Worm (Caenorhabditis elegans) whole organism, young adult: ENCODE data around the gene Y50D4A.10.
"Not testable (repeated sequence)": the region's sequence is repeated elsewhere in the genome, so short reads cannot be mapped to it uniquely, and the experiment has no call there.

Experiments used
- B0019.2 ChIP-seq: fragments of 200-800 bp; sonication (Bioruptor generic); conservative IDR thresholded peaks from 2 replicates; pipeline ENCODE4 v1.3.6; 2022; ENCODE audit warnings: missing genetic modification reagents, missing genetic modification characterization, missing compliant biosample characterization
- C17E4.6 ChIP-seq: fragments of 200-800 bp; sonication (Bioruptor generic); IDR thresholded peaks from 2 replicates; pipeline ENCODE4 v1.3.6; 2022; ENCODE audit warnings: missing genetic modification reagents, missing genetic modification characterization, missing compliant biosample characterization
- D2030.7 ChIP-seq: fragments of 200-800 bp; sonication (Bioruptor generic); IDR thresholded peaks from 2 replicates; pipeline ENCODE4 v1.3.6; 2022; ENCODE audit warnings: missing genetic modification reagents, missing genetic modification characterization, missing compliant biosample characterization
- F49E8.2 ChIP-seq: sonication (generic microtip); optimal IDR thresholded peaks from 3 replicates; lab custom pipeline; 2017; ENCODE audit warnings: missing genetic modification characterization, mild to moderate bottlenecking, missing compliant biosample characterization, antibody characterized with exemption, moderate library complexity; ENCODE audit not compliant: insufficient read depth
- K11D2.4 ChIP-seq: fragments of 200-800 bp; sonication (Bioruptor generic); IDR thresholded peaks from 2 replicates; pipeline ENCODE4 v1.3.6; 2022; ENCODE audit warnings: missing genetic modification reagents, missing genetic modification characterization, missing compliant biosample characterization
- K12H6.12 ChIP-seq: fragments of 200-800 bp; sonication (Bioruptor generic); optimal IDR thresholded peaks from 2 replicates; lab custom pipeline; 2018; ENCODE audit warnings: mild to moderate bottlenecking, missing genetic modification characterization, missing compliant biosample characterization
- T07F8.4 ChIP-seq: sonication (generic microtip); optimal IDR thresholded peaks from 2 replicates; lab custom pipeline; 2016; ENCODE audit warnings: mild to moderate bottlenecking, missing genetic modification characterization, moderate library complexity, missing compliant biosample characterization
- Y56A3A.18 ChIP-seq: fragments of 200-800 bp; sonication (Bioruptor generic); IDR thresholded peaks from 2 replicates; pipeline ENCODE4 v1.3.6; 2022; ENCODE audit warnings: missing genetic modification reagents, missing genetic modification characterization, missing compliant biosample characterization
- Y95B8A.8 ChIP-seq: fragments of 200-800 bp; sonication (Bioruptor generic); IDR thresholded peaks from 2 replicates; pipeline ENCODE4 v1.3.6; 2022; ENCODE audit warnings: missing genetic modification reagents, missing genetic modification characterization, missing compliant biosample characterization
- aptf-2 ChIP-seq: fragments of 200-800 bp; sonication (Bioruptor generic); conservative IDR thresholded peaks from 2 replicates; pipeline ENCODE4 v1.3.6; 2022; ENCODE audit warnings: missing genetic modification reagents, missing genetic modification characterization, missing compliant biosample characterization
- athp-1 ChIP-seq: sonication (generic microtip); optimal IDR thresholded peaks from 2 replicates; lab custom pipeline; 2017; ENCODE audit warnings: mild to moderate bottlenecking, missing genetic modification characterization, missing compliant biosample characterization
- attf-5 ChIP-seq: fragments of 200-800 bp; sonication (Bioruptor generic); optimal IDR thresholded peaks from 2 replicates; lab custom pipeline; 2018; ENCODE audit warnings: mild to moderate bottlenecking, missing genetic modification characterization, missing compliant biosample characterization
- attf-6 ChIP-seq: fragments of 200-800 bp; sonication (Bioruptor generic); IDR thresholded peaks from 2 replicates; pipeline ENCODE4 v1.3.6; 2022; ENCODE audit warnings: missing genetic modification reagents, missing genetic modification characterization, missing compliant biosample characterization
- bed-2 ChIP-seq: fragments of 200-800 bp; sonication (Bioruptor generic); IDR thresholded peaks from 2 replicates; pipeline ENCODE4 v1.3.6; 2022; ENCODE audit warnings: missing genetic modification reagents, missing genetic modification characterization, missing compliant biosample characterization
- cebp-1 ChIP-seq, 2 experiments: fragments of 200-800 bp in 1 of 2; sonication (Bioruptor generic) in 1 of 2; sonication (generic microtip) in 1 of 2; IDR thresholded peaks in 1 of 2; optimal IDR thresholded peaks in 1 of 2; 2 replicates each; pipeline versions ENCODE4 v1.3.6 to Lab custom; 2017 to 2022; ENCODE audit warnings: missing compliant biosample characterization in 2 of 2, missing genetic modification characterization in 2 of 2, mild to moderate bottlenecking in 1 of 2, missing genetic modification reagents in 1 of 2, moderate library complexity in 1 of 2
- ceh-100 ChIP-seq: fragments of 200-800 bp; sonication (Bioruptor generic); IDR thresholded peaks from 2 replicates; pipeline ENCODE4 v1.3.6; 2022; ENCODE audit warnings: missing genetic modification reagents, missing genetic modification characterization, missing compliant biosample characterization
- efl-1 ChIP-seq: fragments of 150-350 bp; optimal IDR thresholded peaks from 2 replicates; lab custom pipeline; 2014; ENCODE audit warnings: missing biosample characterization, missing genetic modification reagents, missing genetic modification characterization
- egrh-3 ChIP-seq: fragments of 200-800 bp; sonication (Bioruptor generic); IDR thresholded peaks from 2 replicates; pipeline ENCODE4 v1.3.6; 2022; ENCODE audit warnings: missing genetic modification reagents, missing genetic modification characterization, missing compliant biosample characterization
- ekl-4 ChIP-seq: fragments of 200-800 bp; sonication (Bioruptor generic); IDR thresholded peaks from 2 replicates; pipeline ENCODE4 v1.3.6; 2022; ENCODE audit warnings: missing genetic modification reagents, missing genetic modification characterization, missing compliant biosample characterization
- hmg-1.2 ChIP-seq: fragments of 200-800 bp; sonication (Bioruptor generic); IDR thresholded peaks from 2 replicates; pipeline ENCODE4 v1.3.6; 2022; ENCODE audit warnings: missing genetic modification reagents, missing genetic modification characterization, missing compliant biosample characterization
- hmg-20 ChIP-seq: fragments of 200-800 bp; sonication (Bioruptor generic); IDR thresholded peaks from 2 replicates; pipeline ENCODE4 v1.3.6; 2022; ENCODE audit warnings: missing genetic modification reagents, missing genetic modification characterization, missing compliant biosample characterization
- lin-40 ChIP-seq: sonication (generic microtip); optimal IDR thresholded peaks from 2 replicates; lab custom pipeline; 2016; ENCODE audit warnings: missing genetic modification characterization, mild to moderate bottlenecking, missing compliant biosample characterization, missing genotype, missing genetic modification reagents
- lir-1 ChIP-seq: fragments of 200-800 bp; sonication (Bioruptor generic); conservative IDR thresholded peaks from 2 replicates; pipeline ENCODE4 v1.3.6; 2022; ENCODE audit warnings: missing genetic modification reagents, missing genetic modification characterization, missing compliant biosample characterization
- lsl-1 ChIP-seq: fragments of 200-800 bp; sonication (Bioruptor generic); optimal IDR thresholded peaks from 2 replicates; lab custom pipeline; 2018; ENCODE audit warnings: mild to moderate bottlenecking, missing genetic modification characterization, moderate library complexity, missing compliant biosample characterization
- madf-10 ChIP-seq: sonication (generic microtip); optimal IDR thresholded peaks from 2 replicates; lab custom pipeline; 2016; ENCODE audit warnings: mild to moderate bottlenecking, missing genetic modification characterization, missing compliant biosample characterization
- madf-3 ChIP-seq: fragments of 200-800 bp; sonication (Bioruptor generic); IDR thresholded peaks from 2 replicates; pipeline ENCODE4 v1.3.6; 2022; ENCODE audit warnings: missing genetic modification reagents, missing genetic modification characterization, missing compliant biosample characterization
- madf-6 ChIP-seq: fragments of 200-800 bp; sonication (Bioruptor generic); IDR thresholded peaks from 2 replicates; pipeline ENCODE4 v1.3.6; 2022; ENCODE audit warnings: missing genetic modification reagents, missing genetic modification characterization, missing compliant biosample characterization
- pbrm-1 ChIP-seq: fragments of 200-800 bp; sonication (Bioruptor generic); IDR thresholded peaks from 2 replicates; pipeline ENCODE4 v1.3.6; 2022; ENCODE audit warnings: missing genetic modification reagents, missing genetic modification characterization, missing compliant biosample characterization
- rcor-1 ChIP-seq: fragments of 200-800 bp; sonication (Bioruptor generic); IDR thresholded peaks from 2 replicates; pipeline ENCODE4 v1.3.6; 2022; ENCODE audit warnings: missing genetic modification reagents, missing genetic modification characterization, missing compliant biosample characterization
- rec-8 ChIP-seq, 2 experiments: sonication (generic microtip); optimal IDR thresholded peaks; 2 replicates each; lab custom pipeline; 2016; ENCODE audit warnings: mild to moderate bottlenecking in 2 of 2, missing genetic modification characterization in 2 of 2, missing genetic modification reagents in 2 of 2, missing genotype in 2 of 2, missing biosample characterization in 1 of 2, missing compliant biosample characterization in 1 of 2, moderate library complexity in 1 of 2
- repo-1 ChIP-seq: sonication (generic microtip); optimal IDR thresholded peaks from 2 replicates; lab custom pipeline; 2017; ENCODE audit warnings: mild to moderate bottlenecking, missing genetic modification characterization, missing compliant biosample characterization
- sea-2 ChIP-seq: fragments of 200-800 bp; sonication (Bioruptor generic); IDR thresholded peaks from 2 replicates; pipeline ENCODE4 v1.3.6; 2022; ENCODE audit warnings: missing genetic modification characterization, missing compliant biosample characterization
- snpc-4 ChIP-seq, 5 experiments: fragments of 150-350 bp in 1 of 5; sonication (generic microtip) in 4 of 5; optimal IDR thresholded peaks; 2 replicates each; lab custom pipeline; 2014 to 2018; ENCODE audit warnings: missing genetic modification characterization in 5 of 5, missing biosample characterization in 3 of 5, antibody characterized with exemption in 2 of 5, mild to moderate bottlenecking in 2 of 5, missing compliant biosample characterization in 2 of 5, missing genotype in 2 of 5, moderate library complexity in 2 of 5, missing genetic modification reagents in 1 of 5
- tbx-9 ChIP-seq: sonication (generic microtip); optimal IDR thresholded peaks from 2 replicates; lab custom pipeline; 2016; ENCODE audit warnings: borderline replicate concordance, missing genetic modification characterization, inconsistent platforms, missing compliant biosample characterization
- xnd-1 ChIP-seq: sonication (generic microtip); optimal IDR thresholded peaks from 2 replicates; lab custom pipeline; 2016; ENCODE audit warnings: missing genotype, missing genetic modification reagents, missing genetic modification characterization, missing compliant biosample characterization
- zfh-2 ChIP-seq: fragments of 200-800 bp; sonication (Bioruptor generic); conservative IDR thresholded peaks from 2 replicates; pipeline ENCODE4 v1.3.6; 2022; ENCODE audit warnings: missing genetic modification reagents, missing genetic modification characterization, missing compliant biosample characterization
- ztf-3 ChIP-seq: fragments of 200-800 bp; sonication (Bioruptor generic); optimal IDR thresholded peaks from 2 replicates; lab custom pipeline; 2018; ENCODE audit warnings: mild to moderate bottlenecking, missing genetic modification characterization, missing compliant biosample characterization
- ztf-6 ChIP-seq: fragments of 200-800 bp; sonication (Bioruptor generic); IDR thresholded peaks from 2 replicates; pipeline ENCODE4 v1.3.6; 2022; ENCODE audit warnings: missing genetic modification reagents, missing genetic modification characterization, missing compliant biosample characterization

The Y50D4A.10 gene

ce11 chrV:1206971-1207370 lies 13.4 kb downstream of the Y50D4A.10 start, which contains the start of gene Y50D4A.5 (continued):
- no peak for TF ChIP-seq lin-40 (tag; lab: Kevin White, UChicago)

ce11 chrV:1201717-1202116 lies 18.6 kb downstream of the Y50D4A.10 start:
- TF ChIP-seq ztf-3 (GFP tag; lab: Kevin White, UChicago) (no peak), hmg-1.2 (peak; percentile 83), lir-1 (GFP tag; lab: Robert Waterston, UW) (no peak), F49E8.2 (no peak), xnd-1 (tag; lab: Kevin White, UChicago) (no peak)

- peak; percentile 95 for TF ChIP-seq egrh-3 (GFP tag; lab: Robert Waterston, UW)
- TF ChIP-seq hmg-1.2 = peak; percentile 36
- TF ChIP-seq repo-1 (tag; lab: Kevin White, UChicago) = no peak
- TF ChIP-seq B0019.2 (GFP tag; lab: Robert Waterston, UW) = no peak
- TF ChIP-seq bed-2 (GFP tag; lab: Robert Waterston, UW) = no peak
- TF ChIP-seq snpc-4 (GFP tag; optimal IDR thresholded peaks at IDR 0.05; lab: Kevin White, UChicago) = no peak
- TF ChIP-seq snpc-4 (tag; optimal IDR thresholded peaks at IDR 0.05; lab: Kevin White, UChicago) = peak in 2 of 4 experiments; percentile 31 to 54
- no peak for TF ChIP-seq attf-6
- no peak for TF ChIP-seq Y56A3A.18
- TF ChIP-seq zfh-2 (GFP tag; lab: Robert Waterston, UW) = peak; percentile 93
- TF ChIP-seq sea-2 (GFP tag; lab: Robert Waterston, UW) = no peak
- no peak for TF ChIP-seq tbx-9 (tag; lab: Kevin White, UChicago)
- TF ChIP-seq, all 124 proteins: peak for 4
Measured at ce11 chrV:1199219-1199889, 21.0 kb downstream of the Y50D4A.10 start, which contains the start of gene Y50D4A.6. Gene Y50D4A.6, minus strand, starts transcription at chrV:1199269.

- TF ChIP-seq K11D2.4 (GFP tag; lab: Robert Waterston, UW) (peak; percentile 73), ceh-100 (peak; percentile 98), K12H6.12 (peak; percentile 17), C17E4.6 (GFP tag; lab: Robert Waterston, UW) (peak; percentile 39; the same call in 1 of the 2 replicates), athp-1 (tag; lab: Kevin White, UChicago) (peak; percentile 27), pbrm-1 (peak; percentile 76), attf-5 (GFP tag; lab: Kevin White, UChicago) (peak; percentile 85), zfh-2 (GFP tag; lab: Robert Waterston, UW) (peak; percentile 48; the same call in 1 of the 2 replicates), rcor-1 (GFP tag; lab: Robert Waterston, UW) (peak; percentile 63), D2030.7 (peak; percentile 91), hmg-1.2 (peak; percentile 31; the same call in 1 of the 2 replicates), lir-1 (GFP tag; lab: Robert Waterston, UW) (0 out of 2 replicates have a peak, but pooled peaks have one; percentile 42), Y95B8A.8 (GFP tag; lab: Robert Waterston, UW) (0 out of 2 replicates have a peak, but pooled peaks have one; percentile 45), cebp-1 (tag; optimal IDR thresholded peaks at IDR 0.05; lab: Kevin White, UChicago) (peak; percentile 57), T07F8.4 (tag; lab: Kevin White, UChicago) (peak; percentile 35), lsl-1 (peak; percentile 28), efl-1 (GFP tag; lab: Kevin White, UChicago) (peak; percentile 60), lin-40 (tag; lab: Kevin White, UChicago) (peak; percentile 34), ztf-6 (GFP tag; lab: Robert Waterston, UW) (peak; percentile 62; the same call in 1 of the 2 replicates), hmg-20 (GFP tag; lab: Robert Waterston, UW) (peak; percentile 39; the same call in 1 of the 2 replicates), madf-3 (GFP tag; lab: Robert Waterston, UW) (peak; percentile 82), madf-6 (GFP tag; lab: Robert Waterston, UW) (peak; percentile 45), rec-8 (tag; optimal IDR thresholded peaks at IDR 0.05; lab: Kevin White, UChicago) (peak in 1 of 2 experiments; percentile 22), madf-10 (tag; lab: Kevin White, UChicago) (peak; percentile 4), ekl-4 (GFP tag; lab: Robert Waterston, UW) (peak; percentile 71), aptf-2 (GFP tag; lab: Robert Waterston, UW) (0 out of 2 replicates have a peak, but pooled peaks have one; percentile 10)
- not testable (repeated sequence) for TF ChIP-seq cebp-1 (GFP tag; IDR thresholded peaks at IDR 0.05; lab: Robert Waterston, UW)
Measured at ce11 chrV:1197064-1197724, 23.2 kb downstream of the Y50D4A.10 start.
